Fruit fly (Drosophila melanogaster): ENCODE data around the gene Rcd5.

Rcd5 gene

dm6 chr3L:4035499-4035898 is 4.8 kb upstream of the Rcd5 start, which contains the start of gene Gr64f:
Gene Gr64f (plus strand): TSS chr3L:4035799.
- TF ChIP-seq Sox14 (GFP tag; optimal IDR thresholded peaks at IDR 0.05) (no peak), topi (GFP tag; optimal IDR thresholded peaks at IDR 0.05) (no peak), fkh (GFP tag; optimal IDR thresholded peaks at IDR 0.05) (no peak), Blimp-1 (GFP tag; optimal IDR thresholded peaks at IDR 0.05) (no peak), esn (GFP tag; optimal IDR thresholded peaks at IDR 0.05) (no peak), spab (GFP tag; optimal IDR thresholded peaks at IDR 0.05) (no peak), CG4318 (GFP tag; optimal IDR thresholded peaks at IDR 0.05) (no peak), CG11294 (GFP tag; IDR thresholded peaks at IDR 0.05) (no peak), CG6276 (GFP tag; optimal IDR thresholded peaks at IDR 0.05) (no peak), Ets21C (GFP tag; optimal IDR thresholded peaks at IDR 0.05) (no peak), CG6792 (GFP tag; optimal IDR thresholded peaks at IDR 0.05) (no peak), Smox (GFP tag; optimal IDR thresholded peaks at IDR 0.05) (no peak), CG3919 (GFP tag; optimal IDR thresholded peaks at IDR 0.05) (no peak), cyc (GFP tag; optimal IDR thresholded peaks at IDR 0.05) (no peak), Hr39 (GFP tag; optimal IDR thresholded peaks at IDR 0.05) (no peak), CG1621 (tag; optimal IDR thresholded peaks at IDR 0.05) (no peak)

- TF ChIP-seq eg (GFP tag; IDR thresholded peaks at IDR 0.05) (0 out of 3 replicates have a peak, but pooled peaks have one; percentile 14), Smox (GFP tag; optimal IDR thresholded peaks at IDR 0.05) (no peak)
These were observed 4.2 kb downstream of the Rcd5 start for dm6 chr3L:4044497-4044896.

dm6 chr3L:4046289-4046688 is 6.0 kb downstream of the Rcd5 start, which contains the start of gene CG1136:
Gene CG1136 (plus strand): TSS chr3L:4046596.
- no peak for TF ChIP-seq Smox (GFP tag; optimal IDR thresholded peaks at IDR 0.05)
- TF ChIP-seq eg (GFP tag; IDR thresholded peaks at IDR 0.05), result 0 out of 3 replicates have a peak, but pooled peaks have one; percentile 11

- TF ChIP-seq ss (GFP tag; optimal IDR thresholded peaks at IDR 0.05) (no peak), achi (GFP tag; optimal IDR thresholded peaks at IDR 0.05) (no peak), Hr39 (GFP tag; optimal IDR thresholded peaks at IDR 0.05) (no peak), cyc (GFP tag; optimal IDR thresholded peaks at IDR 0.05) (no peak), CG7368 (GFP tag; optimal IDR thresholded peaks at IDR 0.05) (no peak), CG11762 (GFP tag; optimal IDR thresholded peaks at IDR 0.05; ENCODE audit: insufficient read depth) (no peak), topi (GFP tag; optimal IDR thresholded peaks at IDR 0.05) (no peak), Eip75B (GFP tag; optimal IDR thresholded peaks at IDR 0.05) (no peak), CG9139 (GFP tag; optimal IDR thresholded peaks at IDR 0.05) (no peak), fkh (GFP tag; optimal IDR thresholded peaks at IDR 0.05) (no peak), Ets21C (GFP tag; optimal IDR thresholded peaks at IDR 0.05) (no peak), spab (GFP tag; optimal IDR thresholded peaks at IDR 0.05) (no peak), acj6 (GFP tag; optimal IDR thresholded peaks at IDR 0.05) (no peak), OdsH (GFP tag; optimal IDR thresholded peaks at IDR 0.05) (no peak)
These were observed 7.3 kb downstream of the Rcd5 start, which contains the start of gene Dpy-30L2 for dm6 chr3L:4047635-4048034. Gene Dpy-30L2 (minus strand): TSS chr3L:4047735.

dm6 chr3L:4049082-4049481 is 8.8 kb downstream of the Rcd5 start:
- no peak for TF ChIP-seq CG6854 (GFP tag; optimal IDR thresholded peaks at IDR 0.05)
- peak; percentile 30 for TF ChIP-seq Eip78C (GFP tag)
- TF ChIP-seq vri (GFP tag; optimal IDR thresholded peaks at IDR 0.05), result no peak
- no peak for TF ChIP-seq CG7368 (GFP tag; optimal IDR thresholded peaks at IDR 0.05)

- TF ChIP-seq Ets21C (GFP tag; optimal IDR thresholded peaks at IDR 0.05) (no peak), Sox14 (GFP tag; optimal IDR thresholded peaks at IDR 0.05) (no peak), Eip75B (GFP tag; optimal IDR thresholded peaks at IDR 0.05) (no peak), CG6854 (GFP tag; optimal IDR thresholded peaks at IDR 0.05) (peak; percentile 64), Hr4 (GFP tag; optimal IDR thresholded peaks at IDR 0.05) (no peak), CG16779 (tag; optimal IDR thresholded peaks at IDR 0.05) (no peak), CG8319 (GFP tag; optimal IDR thresholded peaks at IDR 0.05) (no peak), CG3919 (GFP tag; optimal IDR thresholded peaks at IDR 0.05) (no peak), svp (GFP tag) (no peak), Blimp-1 (GFP tag; optimal IDR thresholded peaks at IDR 0.05) (peak; percentile 91), topi (GFP tag; optimal IDR thresholded peaks at IDR 0.05) (no peak), CG8632 (GFP tag; optimal IDR thresholded peaks at IDR 0.05) (no peak), CG4318 (GFP tag; optimal IDR thresholded peaks at IDR 0.05) (no peak), vri (GFP tag; optimal IDR thresholded peaks at IDR 0.05) (peak; percentile 4), CG8119 (GFP tag; IDR thresholded peaks at IDR 0.05) (0 out of 3 replicates have a peak, but pooled peaks have one; percentile 35), dsx (GFP tag; optimal IDR thresholded peaks at IDR 0.05; ENCODE audit: poor library complexity, severe bottlenecking) (peak; percentile 77), cyc (GFP tag; optimal IDR thresholded peaks at IDR 0.05) (no peak), fd59A (GFP tag; optimal IDR thresholded peaks at IDR 0.05) (no peak), Lpt (GFP tag; optimal IDR thresholded peaks at IDR 0.05) (no peak)
These were observed 15.2 kb downstream of the Rcd5 start for dm6 chr3L:4055438-4055962.
